Fruit fly (Drosophila melanogaster): Measurements from ENCODE around the gene CG5885.

CG5885 gene

dm6 chr2L:9954119-9954518 is 36.0 kb upstream of the CG5885 start, which contains the start of the genes CG13126 and CG4709 (continued):
- TF ChIP-seq Hsf (GFP tag; optimal IDR thresholded peaks at IDR 0.05) (peak; percentile 63), scrt (GFP tag; optimal IDR thresholded peaks at IDR 0.05) (peak; percentile 87), stwl (tag; optimal IDR thresholded peaks at IDR 0.05) (peak; percentile 81), ash1 (GFP tag; optimal IDR thresholded peaks at IDR 0.05) (no peak), CG7928 (GFP tag; optimal IDR thresholded peaks at IDR 0.05) (peak; percentile 46), Nf-YC (tag; optimal IDR thresholded peaks at IDR 0.05) (peak; percentile 82), CG2678 (tag; optimal IDR thresholded peaks at IDR 0.05) (peak; percentile 96), CG13123 (GFP tag; optimal IDR thresholded peaks at IDR 0.05) (peak; percentile 75), Bteb2 (GFP tag; optimal IDR thresholded peaks at IDR 0.05) (peak; percentile 49), CG16779 (GFP tag; IDR thresholded peaks at IDR 0.05) (no peak), Opbp (GFP tag; IDR thresholded peaks at IDR 0.05; ENCODE audit: partially characterized antibody) (no peak), HHEX (GFP tag; optimal IDR thresholded peaks at IDR 0.05) (peak; percentile 92), fu2 (GFP tag; optimal IDR thresholded peaks at IDR 0.05) (peak; percentile 5), CG15073 (GFP tag; optimal IDR thresholded peaks at IDR 0.05) (peak; percentile 57), insv (GFP tag; optimal IDR thresholded peaks at IDR 0.05) (peak in 1 of 2 experiments; percentile 45), wek (GFP tag; optimal IDR thresholded peaks at IDR 0.05) (no peak), Sox100B (GFP tag; optimal IDR thresholded peaks at IDR 0.05) (peak; percentile 91), fru (optimal IDR thresholded peaks at IDR 0.05) (no peak), CG11695 (GFP tag; IDR thresholded peaks at IDR 0.05) (peak; percentile 95), CG2199 (GFP tag; IDR thresholded peaks at IDR 0.05) (peak; percentile 68; the same call in 1 of the 3 replicates), Mad (GFP tag; optimal IDR thresholded peaks at IDR 0.05) (peak; percentile 45), sc (optimal IDR thresholded peaks at IDR 0.05) (no peak), sc (GFP tag; optimal IDR thresholded peaks at IDR 0.05) (peak; percentile 82), CG10147 (GFP tag; optimal IDR thresholded peaks at IDR 0.05) (peak; percentile 88), CG2120 (GFP tag; optimal IDR thresholded peaks at IDR 0.05) (peak; percentile 82), CG7357 (GFP tag; IDR thresholded peaks at IDR 0.05) (peak; percentile 80), CG6654 (GFP tag; optimal IDR thresholded peaks at IDR 0.05) (peak; percentile 73), Hmx (GFP tag; optimal IDR thresholded peaks at IDR 0.05) (no peak), Sin3A (optimal IDR thresholded peaks at IDR 0.05) (peak; percentile 18), tll (GFP tag; optimal IDR thresholded peaks at IDR 0.05) (peak in 1 of 2 experiments; percentile 25), CG8290 (GFP tag; optimal IDR thresholded peaks at IDR 0.05) (peak; percentile 89), CG8290 (tag; optimal IDR thresholded peaks at IDR 0.05) (peak in 1 of 2 experiments; percentile 42), CG10209 (GFP tag; optimal IDR thresholded peaks at IDR 0.05) (peak; percentile 91), exex (tag; optimal IDR thresholded peaks at IDR 0.05) (peak; percentile 74), sob (GFP tag; IDR thresholded peaks at IDR 0.05) (peak; percentile 91), hb (GFP tag; IDR thresholded peaks at IDR 0.05; ENCODE audit: partially characterized antibody) (no peak), lov (optimal IDR thresholded peaks at IDR 0.05) (no peak), lov (GFP tag; IDR thresholded peaks at IDR 0.05) (peak; percentile 68; the same call in 2 of the 3 replicates), CG17186 (GFP tag; optimal IDR thresholded peaks at IDR 0.05) (peak; percentile 19), chn (GFP tag; optimal IDR thresholded peaks at IDR 0.05) (peak; percentile 51), z (GFP tag; IDR thresholded peaks at IDR 0.05) (no peak), ERR (GFP tag; optimal IDR thresholded peaks at IDR 0.05) (no peak), MESR4 (GFP tag; optimal IDR thresholded peaks at IDR 0.05) (peak; percentile 23), CG4328 (GFP tag; optimal IDR thresholded peaks at IDR 0.05) (peak; percentile 76), CG34422 (GFP tag; IDR thresholded peaks at IDR 0.05) (peak; percentile 93), cg (GFP tag; optimal IDR thresholded peaks at IDR 0.05) (no peak), yki (optimal IDR thresholded peaks at IDR 0.05) (no peak), Usf (GFP tag; optimal IDR thresholded peaks at IDR 0.05) (peak; percentile 57), CG6689 (GFP tag; IDR thresholded peaks at IDR 0.05) (peak; percentile 93), Kr (GFP tag; optimal IDR thresholded peaks at IDR 0.05) (no peak), CG11696 (GFP tag; IDR thresholded peaks at IDR 0.05) (peak; percentile 100), H15 (GFP tag; IDR thresholded peaks at IDR 0.05) (peak; percentile 80), vvl (GFP tag; IDR thresholded peaks at IDR 0.05) (peak; percentile 97)
